Fruit fly (Drosophila melanogaster) whole organism, prepupa: ENCODE results near the gene Gyc89Db.

Experiments
- Blimp-1 ChIP-seq: fragments of 200-800 bp; sonication (Bioruptor generic); optimal IDR thresholded peaks from 3 replicates; lab custom pipeline; 2017; ENCODE audit warnings: missing biosample characterization, missing genetic modification characterization, mild to moderate bottlenecking, moderate library complexity, missing genetic modification reagents
- CG10631 ChIP-seq: fragments of 200-800 bp; sonication (Bioruptor generic); optimal IDR thresholded peaks from 2 replicates; lab custom pipeline; 2016; ENCODE audit warnings: missing biosample characterization, missing genetic modification characterization
- CG10669 ChIP-seq: fragments of 200-800 bp; sonication (Bioruptor generic); optimal IDR thresholded peaks from 3 replicates; lab custom pipeline; 2018; ENCODE audit warnings: missing biosample characterization, mild to moderate bottlenecking, missing genetic modification characterization, moderate library complexity
- CG11902 ChIP-seq: fragments of 200-800 bp; sonication (Bioruptor generic); optimal IDR thresholded peaks from 3 replicates; lab custom pipeline; 2016; ENCODE audit warnings: missing biosample characterization, missing genetic modification characterization
- CG15336 ChIP-seq: fragments of 200-800 bp; sonication (Bioruptor generic); IDR thresholded peaks from 2 replicates; pipeline ENCODE4 v1.3.6; 2022; ENCODE audit warnings: missing biosample characterization, missing genetic modification characterization
- CG1621 ChIP-seq: fragments of 200-800 bp; sonication (Bioruptor generic); optimal IDR thresholded peaks from 3 replicates; lab custom pipeline; 2018; ENCODE audit warnings: missing biosample characterization, mild to moderate bottlenecking, missing genetic modification characterization
- CG3032 ChIP-seq: fragments of 200-800 bp; optimal IDR thresholded peaks from 2 replicates; lab custom pipeline; 2019; ENCODE audit warnings: missing biosample characterization, mild to moderate bottlenecking, missing genetic modification characterization, moderate library complexity
- CG31627 ChIP-seq: fragments of 200-800 bp; sonication (Bioruptor generic); optimal IDR thresholded peaks from 3 replicates; lab custom pipeline; 2016; ENCODE audit warnings: missing biosample characterization, missing genetic modification characterization
- CG32006 ChIP-seq: fragments of 200-800 bp; sonication (Bioruptor generic); optimal IDR thresholded peaks from 3 replicates; lab custom pipeline; 2017; ENCODE audit warnings: missing biosample characterization, mild to moderate bottlenecking, missing genetic modification characterization
- CG34406 ChIP-seq: fragments of 200-800 bp; sonication (Bioruptor generic); optimal IDR thresholded peaks from 3 replicates; lab custom pipeline; 2016; ENCODE audit warnings: missing biosample characterization, missing genetic modification characterization
- CG4318 ChIP-seq: fragments of 200-800 bp; sonication (Bioruptor generic); optimal IDR thresholded peaks from 3 replicates; lab custom pipeline; 2017; ENCODE audit warnings: missing biosample characterization, mild to moderate bottlenecking, missing genetic modification characterization
- CG6163 ChIP-seq: fragments of 200-800 bp; sonication (Bioruptor generic); IDR thresholded peaks from 3 replicates; pipeline ENCODE4 v1.3.6; 2022; ENCODE audit warnings: missing biosample characterization, missing genetic modification characterization
- CG6276 ChIP-seq: fragments of 200-800 bp; sonication (Bioruptor generic); optimal IDR thresholded peaks from 2 replicates; lab custom pipeline; 2017; ENCODE audit warnings: missing biosample characterization, mild to moderate bottlenecking, missing genetic modification characterization
- CG6792 ChIP-seq: fragments of 200-800 bp; sonication (Bioruptor generic); optimal IDR thresholded peaks from 3 replicates; lab custom pipeline; 2016; ENCODE audit warnings: missing biosample characterization, missing genetic modification characterization
- CG6808 ChIP-seq: fragments of 200-800 bp; sonication (Bioruptor generic); optimal IDR thresholded peaks from 3 replicates; lab custom pipeline; 2017; ENCODE audit warnings: missing biosample characterization, missing genetic modification characterization, mild to moderate bottlenecking, moderate library complexity, missing genetic modification reagents
- CG6854 ChIP-seq: fragments of 200-800 bp; sonication (Bioruptor generic); optimal IDR thresholded peaks from 2 replicates; lab custom pipeline; 2017; ENCODE audit warnings: missing biosample characterization, mild to moderate bottlenecking, missing genetic modification characterization
- CG7368 ChIP-seq: fragments of 200-800 bp; sonication (Bioruptor generic); optimal IDR thresholded peaks from 3 replicates; lab custom pipeline; 2016; ENCODE audit warnings: missing biosample characterization, missing genetic modification characterization
- CG8119 ChIP-seq: fragments of 200-800 bp; sonication (Bioruptor generic); IDR thresholded peaks from 3 replicates; pipeline ENCODE4 v1.3.6; 2022; ENCODE audit warnings: missing biosample characterization, missing genetic modification characterization
- CG8319 ChIP-seq: fragments of 200-800 bp; sonication (Bioruptor generic); optimal IDR thresholded peaks from 3 replicates; lab custom pipeline; 2016; ENCODE audit warnings: missing biosample characterization, missing genetic modification characterization
- Eip75B ChIP-seq: fragments of 200-800 bp; sonication (Bioruptor generic); optimal IDR thresholded peaks from 3 replicates; lab custom pipeline; 2016; ENCODE audit warnings: missing biosample characterization, missing genetic modification characterization
- Eip93F ChIP-seq: fragments of 200-800 bp; sonication (Bioruptor generic); optimal IDR thresholded peaks from 2 replicates; lab custom pipeline; 2016; ENCODE audit warnings: missing biosample characterization, mild to moderate bottlenecking, missing genetic modification characterization
- Ets96B ChIP-seq: fragments of 200-800 bp; optimal IDR thresholded peaks from 2 replicates; lab custom pipeline; 2019; ENCODE audit warnings: missing biosample characterization, mild to moderate bottlenecking, missing genetic modification characterization, moderate library complexity
- Gug ChIP-seq: fragments of 200-800 bp; sonication (Bioruptor generic); IDR thresholded peaks from 2 replicates; pipeline ENCODE4 v1.3.6; 2022; ENCODE audit warnings: missing biosample characterization, missing genetic modification characterization
- Hr38 ChIP-seq: sonication (Bioruptor generic); optimal IDR thresholded peaks from 2 replicates; lab custom pipeline; 2016; ENCODE audit warnings: missing biosample characterization, missing genetic modification characterization
- Hr4 ChIP-seq: fragments of 200-800 bp; sonication (Bioruptor generic); optimal IDR thresholded peaks from 3 replicates; lab custom pipeline; 2016; ENCODE audit warnings: missing biosample characterization, missing genetic modification characterization
- Lpt ChIP-seq: fragments of 200-800 bp; sonication (Bioruptor generic); optimal IDR thresholded peaks from 3 replicates; lab custom pipeline; 2016; ENCODE audit warnings: missing biosample characterization, missing genetic modification characterization
- Met ChIP-seq: fragments of 200-800 bp; sonication (Bioruptor generic); optimal IDR thresholded peaks from 3 replicates; lab custom pipeline; 2016; ENCODE audit warnings: missing biosample characterization, missing genetic modification characterization
- OdsH ChIP-seq: fragments of 200-800 bp; sonication (Bioruptor generic); optimal IDR thresholded peaks from 3 replicates; lab custom pipeline; 2016; ENCODE audit warnings: missing biosample characterization, missing genetic modification characterization
- Smox ChIP-seq: fragments of 200-800 bp; sonication (Bioruptor generic); optimal IDR thresholded peaks from 3 replicates; lab custom pipeline; 2016; ENCODE audit warnings: missing biosample characterization, missing genetic modification characterization
- Sox102F ChIP-seq: fragments of 200-800 bp; sonication (Bioruptor generic); optimal IDR thresholded peaks from 2 replicates; lab custom pipeline; 2016; ENCODE audit warnings: missing biosample characterization, mild to moderate bottlenecking, missing genetic modification characterization
- Sox14 ChIP-seq: fragments of 200-800 bp; sonication (Bioruptor generic); optimal IDR thresholded peaks from 3 replicates; lab custom pipeline; 2016; ENCODE audit warnings: missing biosample characterization, missing genetic modification characterization
- Sox15 ChIP-seq: fragments of 200-800 bp; sonication (Bioruptor generic); optimal IDR thresholded peaks from 3 replicates; lab custom pipeline; 2016; ENCODE audit warnings: missing biosample characterization, missing genetic modification characterization
- achi ChIP-seq: fragments of 200-800 bp; sonication (Bioruptor generic); optimal IDR thresholded peaks from 3 replicates; lab custom pipeline; 2016; ENCODE audit warnings: missing biosample characterization, missing genetic modification characterization
- acj6 ChIP-seq: fragments of 200-800 bp; sonication (Bioruptor generic); optimal IDR thresholded peaks from 3 replicates; lab custom pipeline; 2016; ENCODE audit warnings: missing biosample characterization, missing genetic modification characterization
- cyc ChIP-seq: fragments of 200-800 bp; sonication (Bioruptor generic); optimal IDR thresholded peaks from 3 replicates; lab custom pipeline; 2016; ENCODE audit warnings: missing biosample characterization, missing genetic modification characterization
- dsx ChIP-seq: fragments of 200-800 bp; optimal IDR thresholded peaks from 3 replicates; lab custom pipeline; 2019; ENCODE audit warnings: missing biosample characterization, mild to moderate bottlenecking, missing genetic modification characterization, moderate library complexity; ENCODE audit not compliant: poor library complexity, severe bottlenecking
- esn ChIP-seq: fragments of 200-800 bp; sonication (Bioruptor generic); optimal IDR thresholded peaks from 2 replicates; lab custom pipeline; 2016; ENCODE audit warnings: missing biosample characterization, mild to moderate bottlenecking, missing genetic modification characterization, moderate library complexity
- fkh ChIP-seq: fragments of 200-800 bp; sonication (Bioruptor generic); optimal IDR thresholded peaks from 3 replicates; lab custom pipeline; 2017; ENCODE audit warnings: missing biosample characterization, mild to moderate bottlenecking, missing genetic modification characterization, moderate library complexity
- lz ChIP-seq: fragments of 200-800 bp; sonication (Bioruptor generic); optimal IDR thresholded peaks from 3 replicates; lab custom pipeline; 2016; ENCODE audit warnings: missing biosample characterization, missing genetic modification characterization
- pdm3 ChIP-seq: fragments of 200-800 bp; sonication (Bioruptor generic); optimal IDR thresholded peaks from 3 replicates; lab custom pipeline; 2016; ENCODE audit warnings: missing biosample characterization, missing genetic modification characterization
- salr ChIP-seq, 2 experiments: fragments of 200-800 bp; sonication (Bioruptor generic); optimal IDR thresholded peaks; 3 replicates each; lab custom pipeline; 2016 to 2018; ENCODE audit warnings: missing biosample characterization in 2 of 2, missing genetic modification characterization in 2 of 2, mild to moderate bottlenecking in 1 of 2
- spab ChIP-seq: fragments of 200-800 bp; sonication (Bioruptor generic); optimal IDR thresholded peaks from 2 replicates; lab custom pipeline; 2017; ENCODE audit warnings: missing biosample characterization, mild to moderate bottlenecking, missing genetic modification characterization, missing genetic modification reagents
- ss ChIP-seq, 2 experiments: fragments of 200-800 bp; sonication (Bioruptor generic); optimal IDR thresholded peaks; 2 replicates in 1 of 2; 3 replicates in 1 of 2; lab custom pipeline; 2017 to 2018; ENCODE audit warnings: mild to moderate bottlenecking in 2 of 2, missing biosample characterization in 2 of 2, missing genetic modification characterization in 2 of 2, moderate library complexity in 1 of 2
- topi ChIP-seq: fragments of 200-800 bp; sonication (Bioruptor generic); optimal IDR thresholded peaks from 3 replicates; lab custom pipeline; 2016; ENCODE audit warnings: missing biosample characterization, missing genetic modification characterization
- vri ChIP-seq: fragments of 200-800 bp; sonication (Bioruptor generic); optimal IDR thresholded peaks from 3 replicates; lab custom pipeline; 2016; ENCODE audit warnings: missing biosample characterization, mild to moderate bottlenecking, missing genetic modification characterization

Gene Gyc89Db

DNA sequence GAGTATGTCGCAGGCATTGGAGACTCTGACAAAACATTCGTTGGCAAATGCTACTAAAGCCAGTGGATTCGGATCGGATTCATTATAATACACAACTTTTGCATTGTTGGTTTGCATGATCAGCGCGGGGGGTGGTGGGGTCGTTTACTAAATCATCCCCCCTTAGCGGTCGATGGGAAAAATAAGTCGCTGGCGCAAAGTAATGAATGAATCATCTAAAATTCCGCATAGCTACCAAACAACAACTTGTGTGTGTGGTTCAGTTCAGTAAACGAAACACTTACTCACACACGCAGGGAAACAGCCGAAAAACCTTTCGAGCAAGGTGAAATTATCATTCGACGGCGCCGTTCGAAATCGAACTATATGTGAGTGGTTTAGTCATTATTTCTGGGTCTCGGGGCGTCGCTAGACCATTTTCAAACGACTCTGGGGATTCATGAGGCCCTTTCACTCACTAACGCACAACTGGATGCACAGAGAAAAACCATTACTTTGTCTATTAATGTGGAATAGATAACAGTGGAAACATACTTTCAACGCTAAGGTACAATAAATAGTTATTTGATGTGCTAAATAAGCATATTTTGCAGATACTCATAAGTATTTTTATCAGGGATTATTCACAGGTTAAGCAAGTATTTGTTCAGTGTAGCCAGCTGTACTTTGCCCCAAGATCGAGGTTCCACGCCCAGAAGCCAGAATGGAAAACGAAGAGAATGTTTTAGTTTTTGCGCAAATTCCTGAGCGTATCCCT lies 28.4 kb upstream of the Gyc89Db start (continued):
- peak; percentile 80 for TF ChIP-seq CG8119 (GFP tag; lab: Robert Waterston, UW)
- no peak for TF ChIP-seq dsx (GFP tag; lab: Kevin White, UChicago)
- TF ChIP-seq spab (GFP tag; lab: Kevin White, UChicago), result no peak
- no peak for TF ChIP-seq fkh
- TF ChIP-seq achi, result no peak
- TF ChIP-seq CG11902 (GFP tag; lab: Kevin White, UChicago), result no peak
- TF ChIP-seq Sox14 (GFP tag; lab: Kevin White, UChicago), result no peak
- TF ChIP-seq CG8319 (GFP tag; lab: Kevin White, UChicago), result no peak
- no peak for TF ChIP-seq CG10631
- no peak for TF ChIP-seq pdm3
- no peak for TF ChIP-seq Blimp-1 (GFP tag; lab: Kevin White, UChicago)
- TF ChIP-seq CG7368 (GFP tag; lab: Kevin White, UChicago), result no peak
- no peak for TF ChIP-seq CG6792 (GFP tag; lab: Kevin White, UChicago)
- no peak for TF ChIP-seq CG31627 (GFP tag; lab: Kevin White, UChicago)
- TF ChIP-seq CG10669, result no peak
- TF ChIP-seq CG6808, result peak; percentile 79
- TF ChIP-seq, all 60 proteins: peak for 20

DNA sequence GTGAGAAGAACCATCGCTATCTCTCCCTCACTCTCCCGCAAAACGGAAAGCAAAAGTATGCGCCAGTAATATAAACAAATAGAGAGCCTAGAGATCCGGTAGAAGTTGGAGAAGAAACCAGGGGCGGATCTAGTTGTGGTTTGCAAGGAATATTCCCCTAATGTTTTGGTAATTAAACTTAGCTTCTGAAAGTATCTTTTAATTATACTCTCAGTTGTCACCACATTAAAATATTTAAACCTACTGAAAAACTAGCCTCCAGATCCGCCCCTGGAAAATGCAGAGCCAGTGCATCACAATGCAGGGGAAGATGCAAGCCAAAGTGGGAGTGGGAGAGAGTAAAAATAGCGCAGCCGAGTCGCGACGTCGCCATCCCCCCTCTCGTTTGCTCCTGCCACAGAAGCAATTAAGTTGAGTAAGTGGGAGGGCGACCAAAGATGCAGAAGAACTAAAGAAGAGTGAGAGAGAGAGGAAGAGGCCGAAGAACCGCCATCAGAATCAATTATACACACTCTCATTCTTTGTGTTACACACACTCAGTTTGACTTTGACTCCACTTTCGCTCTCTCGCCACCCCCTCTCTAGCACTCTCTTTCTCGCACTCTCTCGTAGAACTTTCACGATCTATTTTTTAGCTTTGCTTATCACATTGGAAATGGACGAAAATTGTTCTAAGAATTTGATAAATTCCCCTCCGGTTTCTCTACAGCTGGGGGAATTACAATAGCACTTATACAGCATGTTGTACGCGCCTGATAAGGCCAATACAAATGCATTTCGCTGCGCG lies 27.5 kb upstream of the Gyc89Db start:
- no peak for TF ChIP-seq Eip93F (GFP tag; lab: Kevin White, UChicago)
- peak; percentile 37 for TF ChIP-seq CG6854 (GFP tag; lab: Kevin White, UChicago)
- TF ChIP-seq CG3032 (tag; lab: Kevin White, UChicago), result peak; percentile 99
- TF ChIP-seq vri (GFP tag; lab: Kevin White, UChicago), result peak; percentile 56
- TF ChIP-seq Met (GFP tag; lab: Kevin White, UChicago), result peak; percentile 87
- TF ChIP-seq achi, result peak; percentile 97
- TF ChIP-seq Sox102F (GFP tag; lab: Kevin White, UChicago), result peak; percentile 81
- TF ChIP-seq Eip75B (GFP tag; lab: Kevin White, UChicago), result peak; percentile 99
- peak; percentile 95 for TF ChIP-seq cyc (GFP tag; lab: Kevin White, UChicago)
- peak; percentile 99 for TF ChIP-seq CG6163 (GFP tag; lab: Robert Waterston, UW)
- TF ChIP-seq pdm3, result peak; percentile 99
- TF ChIP-seq Ets96B, result peak; percentile 99
- TF ChIP-seq Gug (GFP tag; lab: Robert Waterston, UW), result peak; percentile 99
- TF ChIP-seq ss (GFP tag; optimal IDR thresholded peaks at IDR 0.05; lab: Kevin White, UChicago), result peak; percentile 98
- peak; percentile 92 for TF ChIP-seq topi (GFP tag; lab: Kevin White, UChicago)
- peak; percentile 99 for TF ChIP-seq Sox14 (GFP tag; lab: Kevin White, UChicago)
- TF ChIP-seq Hr38, result peak; percentile 92
- TF ChIP-seq lz (GFP tag; lab: Kevin White, UChicago), result peak; percentile 94
- peak; percentile 96 for TF ChIP-seq CG15336
- TF ChIP-seq Smox, result no peak
- peak; percentile 99 for TF ChIP-seq CG10669
- TF ChIP-seq salr (GFP tag; optimal IDR thresholded peaks at IDR 0.05; lab: Kevin White, UChicago), result peak; percentile 97 to 99
- peak; percentile 92 for TF ChIP-seq CG34406 (GFP tag; lab: Kevin White, UChicago)
- peak; percentile 98 for TF ChIP-seq CG1621 (tag; lab: Kevin White, UChicago)
- TF ChIP-seq Sox15 (GFP tag; lab: Kevin White, UChicago), result peak; percentile 96
- peak; percentile 97 for TF ChIP-seq Lpt (GFP tag; lab: Kevin White, UChicago)
- peak; percentile 98 for TF ChIP-seq acj6 (GFP tag; lab: Kevin White, UChicago)
- peak; percentile 98 for TF ChIP-seq dsx (GFP tag; lab: Kevin White, UChicago)
- peak; percentile 89 for TF ChIP-seq CG6276 (GFP tag; lab: Kevin White, UChicago)
- TF ChIP-seq CG31627 (GFP tag; lab: Kevin White, UChicago), result peak; percentile 92
- TF ChIP-seq OdsH (GFP tag; lab: Kevin White, UChicago), result peak; percentile 97
- peak; percentile 67 for TF ChIP-seq fkh
- peak; percentile 92 for TF ChIP-seq esn (GFP tag; lab: Kevin White, UChicago)
- TF ChIP-seq CG11902 (GFP tag; lab: Kevin White, UChicago), result peak; percentile 99
- TF ChIP-seq Hr4 (GFP tag; lab: Kevin White, UChicago), result peak; percentile 99
- TF ChIP-seq CG32006 (GFP tag; lab: Kevin White, UChicago), result peak; percentile 99
- TF ChIP-seq CG4318 (GFP tag; lab: Kevin White, UChicago), result peak; percentile 98
- peak; percentile 98 for TF ChIP-seq CG6808
- TF ChIP-seq CG7368 (GFP tag; lab: Kevin White, UChicago), result peak; percentile 97
- peak; percentile 95 for TF ChIP-seq CG8319 (GFP tag; lab: Kevin White, UChicago)
